Worm (Caenorhabditis elegans) whole organism, L4 larva: ENCODE results near the gene srx-48.
"Not testable (repeated sequence)": the region's sequence is repeated elsewhere in the genome, so short reads cannot be mapped to it uniquely, and the experiment has no call there.

Experiments
- F26F4.8 ChIP-seq: fragments of 200-800 bp; sonication (Bioruptor generic); conservative IDR thresholded peaks from 2 replicates; pipeline ENCODE4 v1.3.6; 2022; ENCODE audit warnings: missing genetic modification characterization, missing compliant biosample characterization
- Y105C5A.15 ChIP-seq: fragments of 200-800 bp; sonication (Bioruptor generic); IDR thresholded peaks from 2 replicates; pipeline ENCODE4 v1.3.6; 2022; ENCODE audit warnings: missing genetic modification characterization, missing compliant biosample characterization
- Y48G9A.11 ChIP-seq: fragments of 200-800 bp; sonication (Bioruptor generic); IDR thresholded peaks from 2 replicates; pipeline ENCODE4 v1.3.6; 2022; ENCODE audit warnings: missing genetic modification reagents, missing genetic modification characterization, missing compliant biosample characterization
- Y75B8A.6 ChIP-seq: fragments of 200-800 bp; sonication (Bioruptor generic); IDR thresholded peaks from 2 replicates; pipeline ENCODE4 v1.3.6; 2022; ENCODE audit warnings: missing genetic modification reagents, missing genetic modification characterization, missing compliant biosample characterization
- aha-1 ChIP-seq: fragments of 150-350 bp; peaks from one replicate; lab custom pipeline; 2014; ENCODE audit warnings: missing biosample characterization, missing genetic modification characterization
- arid-1 ChIP-seq: fragments of 200-800 bp; sonication (Bioruptor generic); conservative IDR thresholded peaks from 2 replicates; pipeline ENCODE4 v1.3.6; 2022; ENCODE audit warnings: missing genetic modification reagents, missing genetic modification characterization, missing compliant biosample characterization
- ctbp-1 ChIP-seq: fragments of 200-800 bp; sonication (Bioruptor generic); IDR thresholded peaks from 2 replicates; pipeline ENCODE4 v1.3.6; 2022; ENCODE audit warnings: missing genetic modification reagents, missing genetic modification characterization, missing compliant biosample characterization
- daf-16 ChIP-seq, 3 experiments: sonication (generic microtip); optimal IDR thresholded peaks; 2 replicates each; lab custom pipeline; 2016 to 2017; ENCODE audit warnings: missing genetic modification characterization in 3 of 3, missing genetic modification reagents in 3 of 3, mild to moderate bottlenecking in 2 of 3, missing compliant biosample characterization in 2 of 3, missing biosample characterization in 1 of 3, moderate library complexity in 1 of 3
- daf-19 ChIP-seq: fragments of 200-800 bp; sonication (Bioruptor generic); conservative IDR thresholded peaks from 2 replicates; pipeline ENCODE4 v1.3.6; 2022; ENCODE audit warnings: missing genetic modification characterization, missing compliant biosample characterization
- dmd-6 ChIP-seq: fragments of 200-800 bp; sonication (Bioruptor generic); IDR thresholded peaks from 2 replicates; pipeline ENCODE4 v1.3.6; 2022; ENCODE audit warnings: missing genetic modification reagents, missing genetic modification characterization, missing compliant biosample characterization
- dpl-1 ChIP-seq: fragments of 150-350 bp; optimal IDR thresholded peaks from 2 replicates; lab custom pipeline; 2014; ENCODE audit warnings: missing biosample characterization, missing genetic modification reagents, missing genetic modification characterization
- duxl-1 ChIP-seq: sonication (generic microtip); optimal IDR thresholded peaks from 2 replicates; lab custom pipeline; 2016; ENCODE audit warnings: mild to moderate bottlenecking, missing genetic modification characterization, moderate library complexity, missing compliant biosample characterization; ENCODE audit not compliant: poor library complexity
- dve-1 ChIP-seq: sonication (generic microtip); optimal IDR thresholded peaks from 2 replicates; lab custom pipeline; 2017; ENCODE audit warnings: antibody characterized with exemption, mild to moderate bottlenecking, missing genetic modification characterization, missing compliant biosample characterization; ENCODE audit not compliant: insufficient read depth
- egl-43 ChIP-seq: fragments of 200-800 bp; sonication (Bioruptor generic); IDR thresholded peaks from 2 replicates; pipeline ENCODE4 v1.3.6; 2022; ENCODE audit warnings: missing genetic modification reagents, missing genetic modification characterization, missing compliant biosample characterization
- hlh-11 ChIP-seq: fragments of 200-800 bp; sonication (Bioruptor generic); optimal IDR thresholded peaks from 2 replicates; lab custom pipeline; 2018; ENCODE audit warnings: mild to moderate bottlenecking, missing genetic modification characterization, missing compliant biosample characterization
- lim-7 ChIP-seq: fragments of 200-800 bp; sonication (Bioruptor generic); IDR thresholded peaks from 2 replicates; pipeline ENCODE4 v1.3.6; 2022; ENCODE audit warnings: missing genetic modification characterization, missing compliant biosample characterization
- lin-1 ChIP-seq: fragments of 200-800 bp; sonication (Bioruptor generic); IDR thresholded peaks from 2 replicates; pipeline ENCODE4 v1.3.6; 2022; ENCODE audit warnings: missing genetic modification reagents, missing genetic modification characterization, missing compliant biosample characterization
- madf-5 ChIP-seq, 2 experiments: fragments of 200-800 bp; sonication (Bioruptor generic); IDR thresholded peaks; 2 replicates each; pipeline ENCODE4 v1.3.6; 2022; ENCODE audit warnings: missing compliant biosample characterization in 2 of 2, missing genetic modification characterization in 2 of 2
- mdt-29 ChIP-seq: fragments of 200-800 bp; sonication (Bioruptor generic); IDR thresholded peaks from 2 replicates; pipeline ENCODE4 v1.3.6; 2022; ENCODE audit warnings: missing genetic modification reagents, missing genetic modification characterization, missing compliant biosample characterization
- nhr-28 ChIP-seq: fragments of 150-350 bp; optimal IDR thresholded peaks from 2 replicates; lab custom pipeline; 2014; ENCODE audit warnings: missing biosample characterization, missing genetic modification characterization
- nhr-6 ChIP-seq: fragments of 150-350 bp; optimal IDR thresholded peaks from 2 replicates; lab custom pipeline; 2014; ENCODE audit warnings: missing biosample characterization, missing genetic modification characterization
- pha-4 ChIP-seq, 2 experiments: fragments of 150-350 bp in 1 of 2; fragments of 200-800 bp in 1 of 2; sonication (Bioruptor generic) in 1 of 2; IDR thresholded peaks in 1 of 2; optimal IDR thresholded peaks in 1 of 2; 2 replicates each; pipeline versions ENCODE4 v1.3.6 to Lab custom; 2014 to 2022; ENCODE audit warnings: missing genetic modification characterization in 2 of 2, missing genetic modification reagents in 2 of 2, missing biosample characterization in 1 of 2, missing compliant biosample characterization in 1 of 2
- pqm-1 ChIP-seq: sonication (generic microtip); optimal IDR thresholded peaks from 2 replicates; lab custom pipeline; 2017; ENCODE audit warnings: missing biosample characterization, missing genetic modification characterization
- set-16 ChIP-seq: fragments of 200-800 bp; sonication (Bioruptor generic); IDR thresholded peaks from 2 replicates; pipeline ENCODE4 v1.3.6; 2022; ENCODE audit warnings: missing genetic modification reagents, missing genetic modification characterization, missing compliant biosample characterization
- snpc-1.2 ChIP-seq: fragments of 200-800 bp; sonication (Bioruptor generic); IDR thresholded peaks from 2 replicates; pipeline ENCODE4 v1.3.6; 2022; ENCODE audit warnings: missing genetic modification reagents, missing genetic modification characterization, missing compliant biosample characterization
- unc-130 ChIP-seq: sonication (generic microtip); optimal IDR thresholded peaks from 2 replicates; lab custom pipeline; 2016; ENCODE audit warnings: missing genetic modification reagents, missing genetic modification characterization, missing compliant biosample characterization
- vab-7 ChIP-seq: fragments of 200-800 bp; sonication (Bioruptor generic); IDR thresholded peaks from 2 replicates; pipeline ENCODE4 v1.3.6; 2022; ENCODE audit warnings: missing genetic modification reagents, missing genetic modification characterization, missing compliant biosample characterization
- zip-11 ChIP-seq: fragments of 200-800 bp; sonication (Bioruptor generic); IDR thresholded peaks from 2 replicates; pipeline ENCODE4 v1.3.6; 2022; ENCODE audit warnings: missing genetic modification characterization, missing compliant biosample characterization
- ztf-11 ChIP-seq: fragments of 150-350 bp; optimal IDR thresholded peaks from 2 replicates; lab custom pipeline; 2014; ENCODE audit warnings: missing biosample characterization, missing genetic modification characterization

The srx-48 gene

DNA sequence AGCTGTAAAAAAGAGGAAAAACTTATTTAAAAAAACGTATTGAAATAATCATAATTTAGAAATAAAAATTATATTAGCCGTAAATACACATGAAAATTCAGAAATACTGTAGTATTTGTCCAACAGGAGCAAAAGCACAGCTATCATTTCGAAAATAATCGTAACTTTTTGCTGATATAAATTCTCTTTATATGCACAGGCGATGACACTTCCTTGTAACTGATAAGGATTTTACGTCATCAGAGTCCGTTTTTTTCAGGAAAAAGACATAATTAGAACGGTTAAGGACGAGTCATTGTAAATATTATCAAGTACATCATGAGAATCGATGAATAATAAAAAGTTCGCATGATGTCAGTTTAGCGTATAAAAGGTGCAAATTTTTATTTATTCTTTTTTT lies 19.9 kb upstream of the srx-48 start:
- no peak for TF ChIP-seq F26F4.8
- TF ChIP-seq egl-43 (GFP tag; lab: Robert Waterston, UW), result no peak
- no peak for TF ChIP-seq dpl-1
- TF ChIP-seq aha-1, result no peak
- no peak for TF ChIP-seq daf-16 (GFP tag; optimal IDR thresholded peaks at IDR 0.05; lab: Kevin White, UChicago)
- peak; percentile 44 for TF ChIP-seq daf-16 (tag; optimal IDR thresholded peaks at IDR 0.05; lab: Kevin White, UChicago)
- TF ChIP-seq hlh-11 (tag; lab: Kevin White, UChicago), result peak; percentile 27
- no peak for TF ChIP-seq zip-11 (GFP tag; lab: Robert Waterston, UW)
- TF ChIP-seq pqm-1, result peak; percentile 74
- TF ChIP-seq daf-19 (GFP tag; lab: Robert Waterston, UW), result no peak
- peak; percentile 23 for TF ChIP-seq dve-1
- peak; percentile 59 for TF ChIP-seq dmd-6 (GFP tag; lab: Robert Waterston, UW)
- peak; percentile 73 for TF ChIP-seq nhr-28 (tag; lab: Kevin White, UChicago)
- no peak for TF ChIP-seq duxl-1 (tag; lab: Kevin White, UChicago)
- peak; percentile 19 for TF ChIP-seq nhr-6
- no peak for TF ChIP-seq unc-130 (GFP tag; lab: Kevin White, UChicago)
- TF ChIP-seq ztf-11 (tag; lab: Kevin White, UChicago), result no peak

DNA sequence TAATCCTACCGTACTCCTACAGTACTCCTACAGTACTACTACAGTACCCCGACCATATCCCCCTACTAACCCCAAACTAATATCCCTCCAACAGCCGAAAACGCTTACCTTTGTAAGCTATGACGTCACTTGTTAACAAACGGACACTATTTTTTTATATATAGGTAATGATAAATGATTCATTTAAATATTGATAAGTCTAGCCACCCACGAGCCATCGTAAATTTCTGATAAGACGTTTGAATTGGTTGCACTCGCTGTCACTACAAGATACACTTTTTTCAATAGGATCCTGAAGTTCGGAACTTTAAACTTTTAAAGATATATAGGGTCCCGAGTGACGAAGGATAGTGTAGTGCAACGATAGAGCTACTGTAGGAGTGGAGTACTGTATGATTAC lies 19.1 kb upstream of the srx-48 start, which contains the start of gene nhr-247:
Gene nhr-247, plus strand, starts transcription at position 330 of the 400 bp plus-strand sequence.
- TF ChIP-seq pqm-1 (peak; percentile 15), nhr-28 (tag; lab: Kevin White, UChicago) (peak; percentile 71), dmd-6 (GFP tag; lab: Robert Waterston, UW) (peak; percentile 65), daf-16 (tag; optimal IDR thresholded peaks at IDR 0.05; lab: Kevin White, UChicago) (peak; percentile 24)
- not testable (repeated sequence) for TF ChIP-seq daf-16 (GFP tag; optimal IDR thresholded peaks at IDR 0.05; lab: Kevin White, UChicago)

DNA sequence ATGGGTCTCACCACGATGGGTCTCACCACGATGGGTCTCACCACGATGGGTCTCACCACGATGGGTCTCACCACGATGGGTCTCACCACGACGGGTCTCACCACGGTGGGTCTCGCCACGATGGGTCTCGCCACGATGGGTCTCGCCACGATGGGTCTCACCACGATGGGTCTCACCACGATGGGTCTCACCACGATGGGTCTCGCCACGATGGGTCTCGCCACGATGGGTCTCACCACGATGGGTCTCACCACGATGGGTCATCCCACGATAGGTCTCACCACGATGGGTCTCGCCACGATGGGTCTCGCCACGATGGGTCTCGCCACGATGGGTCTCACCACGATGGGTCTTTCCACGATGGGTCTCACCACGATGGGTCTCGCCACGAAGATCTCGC lies 18.4 kb upstream of the srx-48 start:
- 0 out of 2 replicates have a peak, but pooled peaks have one; percentile 12 for TF ChIP-seq snpc-1.2 (GFP tag; lab: Robert Waterston, UW)
- TF ChIP-seq egl-43 (GFP tag; lab: Robert Waterston, UW), result 0 out of 2 replicates have a peak, but pooled peaks have one; percentile 21
- TF ChIP-seq set-16 (GFP tag; lab: Robert Waterston, UW), result peak; percentile 82

DNA sequence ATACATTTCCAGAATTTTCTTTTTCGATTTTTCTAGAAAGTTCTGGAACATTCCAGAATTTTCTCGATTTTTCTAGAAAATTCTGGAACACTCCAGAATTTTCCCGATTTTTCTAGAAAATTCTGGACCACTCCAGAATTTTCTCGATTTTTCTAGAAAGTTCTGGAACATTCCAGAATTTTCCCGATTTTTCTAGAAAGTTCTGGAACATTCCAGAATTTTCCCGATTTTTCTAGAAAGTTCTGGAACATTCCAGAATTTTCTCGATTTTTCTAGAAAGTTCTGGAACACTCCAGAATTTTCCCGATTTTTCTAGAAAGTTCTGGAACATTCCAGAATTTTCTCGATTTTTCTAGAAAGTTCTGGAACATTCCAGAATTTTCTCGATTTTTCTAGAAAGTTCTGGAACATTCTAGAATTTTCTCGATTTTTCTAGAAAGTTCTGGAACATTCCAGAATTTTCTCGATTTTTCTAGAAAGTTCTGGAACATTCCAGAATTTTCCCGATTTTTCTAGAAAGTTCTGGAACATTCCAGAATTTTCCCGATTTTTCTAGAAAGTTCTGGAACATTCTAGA lies 17.3 kb upstream of the srx-48 start:
- TF ChIP-seq madf-5 (GFP tag; IDR thresholded peaks at IDR 0.05; lab: Robert Waterston, UW) (0 out of 4 replicates have a peak, but pooled peaks of 1 of the 2 experiments have one; percentile 63), lim-7 (GFP tag; lab: Robert Waterston, UW) (peak; percentile 73), vab-7 (GFP tag; lab: Robert Waterston, UW) (peak; percentile 51; the same call in 1 of the 2 replicates), ctbp-1 (peak; percentile 57; the same call in 1 of the 2 replicates), egl-43 (GFP tag; lab: Robert Waterston, UW) (0 out of 2 replicates have a peak, but pooled peaks have one; percentile 24), pha-4 (GFP tag; IDR thresholded peaks at IDR 0.05; lab: Robert Waterston, UW) (peak; percentile 74; the same call in 1 of the 2 replicates), snpc-1.2 (GFP tag; lab: Robert Waterston, UW) (peak; percentile 59; the same call in 1 of the 2 replicates), Y75B8A.6 (GFP tag; lab: Robert Waterston, UW) (0 out of 2 replicates have a peak, but pooled peaks have one; percentile 46), arid-1 (GFP tag; lab: Robert Waterston, UW) (peak; percentile 76; the same call in 1 of the 2 replicates), mdt-29 (GFP tag; lab: Robert Waterston, UW) (peak; percentile 86), Y48G9A.11 (GFP tag; lab: Robert Waterston, UW) (0 out of 2 replicates have a peak, but pooled peaks have one; percentile 60), Y105C5A.15 (GFP tag; lab: Robert Waterston, UW) (0 out of 2 replicates have a peak, but pooled peaks have one; percentile 30), lin-1 (GFP tag; lab: Robert Waterston, UW) (0 out of 2 replicates have a peak, but pooled peaks have one; percentile 57)
- not testable (repeated sequence) for TF ChIP-seq pha-4 (tag; optimal IDR thresholded peaks at IDR 0.05; lab: Kevin White, UChicago)
